Worm (Caenorhabditis elegans) whole organism, early embryonic: ENCODE measurements around the gene ref-1.

Source experiments
- ama-1 ChIP-seq: fragments of 150-350 bp; optimal IDR thresholded peaks from 2 replicates; lab custom pipeline; 2014
- ceh-13 ChIP-seq: fragments of 200-800 bp; sonication (Bioruptor generic); optimal IDR thresholded peaks from 2 replicates; lab custom pipeline; 2018; ENCODE audit warnings: mild to moderate bottlenecking, missing genetic modification characterization, missing compliant biosample characterization
- ceh-36 ChIP-seq: sonication (generic microtip); optimal IDR thresholded peaks from 2 replicates; lab custom pipeline; 2016; ENCODE audit warnings: missing genetic modification characterization, inconsistent platforms, missing compliant biosample characterization
- flt-1 ChIP-seq: fragments of 200-800 bp; sonication (Bioruptor generic); IDR thresholded peaks from 2 replicates; pipeline ENCODE4 v1.3.6; 2022; ENCODE audit warnings: missing genetic modification characterization, missing compliant biosample characterization
- scrt-1 ChIP-seq: fragments of 200-800 bp; sonication (Bioruptor generic); IDR thresholded peaks from 2 replicates; pipeline ENCODE4 v1.3.6; 2022; ENCODE audit warnings: missing genetic modification characterization, missing compliant biosample characterization

DNA sequence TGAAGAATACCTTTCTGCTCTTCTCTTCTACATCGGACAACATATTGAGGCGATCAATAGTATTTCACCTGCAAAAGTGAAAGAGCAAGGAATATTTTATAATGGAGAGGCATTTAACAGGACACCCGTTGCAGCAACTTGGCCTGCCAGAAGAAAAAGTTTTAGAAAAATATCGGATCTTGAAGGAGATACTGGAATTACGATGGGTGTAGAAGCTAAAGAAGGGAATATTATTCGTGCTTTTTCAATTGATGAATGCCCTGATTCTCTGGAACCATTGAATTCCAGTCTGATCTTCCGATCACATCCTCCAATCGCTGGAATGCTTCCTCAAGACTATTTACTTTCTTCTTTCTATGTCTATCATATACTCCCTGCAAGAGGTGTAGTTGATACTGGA lies 43.0 kb downstream of the ref-1 start:
- no peak for TF ChIP-seq ceh-36
- no peak for TF ChIP-seq ama-1 (lab: Kevin White, UChicago)
- TF ChIP-seq flt-1 (GFP tag; lab: Robert Waterston, UW): no peak
- no peak for TF ChIP-seq scrt-1
- TF ChIP-seq ceh-13 (GFP tag; lab: Kevin White, UChicago): no peak
